Fruit fly (Drosophila melanogaster) whole organism, pupa: ENCODE measurements around the gene zuc.
A peak's percentile ranks its signal among the peaks of the same experiment; 100 is the strongest.

Experiments used
- CG32121 ChIP-seq: fragments of 200-800 bp; sonication (Bioruptor generic); IDR thresholded peaks from 2 replicates; pipeline ENCODE4 v1.3.6; 2022; ENCODE audit warnings: missing biosample characterization, missing genetic modification characterization
- CG34367 ChIP-seq: fragments of 200-800 bp; sonication (Bioruptor generic); optimal IDR thresholded peaks from 2 replicates; lab custom pipeline; 2018; ENCODE audit warnings: missing biosample characterization, mild to moderate bottlenecking, missing genetic modification characterization
- CG4496 ChIP-seq: fragments of 200-800 bp; sonication (Bioruptor generic); IDR thresholded peaks from 3 replicates; pipeline ENCODE4 v1.3.6; 2022; ENCODE audit warnings: missing biosample characterization, missing genetic modification characterization
- CG8159 ChIP-seq: fragments of 200-800 bp; sonication (Bioruptor generic); optimal IDR thresholded peaks from 3 replicates; lab custom pipeline; 2018; ENCODE audit warnings: missing biosample characterization, mild to moderate bottlenecking, missing genetic modification characterization, moderate library complexity
- CG8301 ChIP-seq: fragments of 200-800 bp; sonication (Bioruptor generic); optimal IDR thresholded peaks from 2 replicates; lab custom pipeline; 2018; ENCODE audit warnings: missing biosample characterization, mild to moderate bottlenecking, missing genetic modification characterization
- D1 ChIP-seq: fragments of 200-800 bp; sonication (Bioruptor generic); optimal IDR thresholded peaks from 2 replicates; lab custom pipeline; 2018; ENCODE audit warnings: missing biosample characterization, mild to moderate bottlenecking, missing genetic modification characterization, moderate library complexity
- EcR ChIP-seq: fragments of 200-800 bp; sonication (Bioruptor generic); optimal IDR thresholded peaks from 3 replicates; lab custom pipeline; 2019; ENCODE audit warnings: missing biosample characterization, missing genetic modification characterization, mild to moderate bottlenecking, moderate library complexity, missing genetic modification reagents
- Pif1A ChIP-seq: fragments of 200-800 bp; sonication (Bioruptor generic); optimal IDR thresholded peaks from 3 replicates; lab custom pipeline; 2016; ENCODE audit warnings: missing biosample characterization, missing genetic modification characterization
- rn ChIP-seq: fragments of 200-800 bp; sonication (Bioruptor generic); IDR thresholded peaks from 2 replicates; pipeline ENCODE4 v1.3.6; 2022; ENCODE audit warnings: missing biosample characterization, missing genetic modification characterization

DNA sequence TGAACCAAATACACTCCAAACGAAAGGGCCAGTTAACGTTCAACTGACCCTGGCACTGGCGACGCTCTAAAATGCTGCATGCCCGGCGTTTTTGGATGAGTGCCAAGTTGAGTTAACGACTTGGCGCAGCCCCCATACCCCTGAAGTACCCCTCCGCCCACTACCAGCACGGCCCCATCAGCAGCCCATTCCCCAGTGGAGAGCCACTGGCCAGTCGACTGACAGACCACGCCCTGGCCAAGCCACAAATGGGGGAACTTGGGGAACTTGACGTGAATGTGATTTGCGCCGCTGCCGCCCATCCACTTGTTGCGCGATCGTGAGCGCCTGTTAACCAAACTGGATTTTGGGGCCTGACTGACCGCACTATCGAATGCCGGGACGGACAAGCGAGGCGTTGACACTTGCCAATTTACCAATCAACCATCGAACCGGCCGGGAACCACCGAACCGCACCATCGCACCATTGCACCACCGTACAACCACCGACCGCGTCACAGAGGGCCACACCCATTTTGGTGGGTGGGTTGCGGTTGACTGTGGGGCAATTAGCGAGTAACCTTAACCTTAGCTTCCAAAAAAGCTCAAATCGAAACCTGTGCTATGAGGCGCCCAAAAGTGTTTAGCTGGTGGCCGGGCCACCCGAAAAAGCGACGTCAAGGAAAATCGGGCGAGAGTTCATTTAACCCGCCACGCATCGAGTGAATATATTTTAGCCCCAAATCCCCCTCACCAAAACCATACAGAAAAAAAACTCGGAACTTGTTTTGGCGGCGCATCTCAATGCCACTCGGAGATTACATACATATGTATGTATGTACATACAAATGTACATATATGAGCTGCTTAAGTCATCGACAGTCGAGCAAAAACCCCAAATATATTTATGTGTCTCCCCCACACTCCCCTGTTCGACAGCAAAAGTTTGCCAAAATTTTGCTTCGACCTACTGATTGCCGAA, 16.0 kb upstream of the zuc start:
- TF ChIP-seq CG34367 (tag; lab: Kevin White, UChicago) (no peak), rn (GFP tag; lab: Robert Waterston, UW) (no peak), CG8159 (no peak), Pif1A (no peak), CG8301 (tag; lab: Kevin White, UChicago) (no peak), EcR (GFP tag; lab: Kevin White, UChicago) (peak; percentile 92), D1 (tag; lab: Kevin White, UChicago) (no peak), CG32121 (GFP tag; lab: Robert Waterston, UW) (no peak), CG4496 (no peak)
